Fruit fly (Drosophila melanogaster) whole organism, embryonic: Measurements from ENCODE around the gene PMP34.

Source experiments
- Ada2b ChIP-seq: fragments of 200-800 bp; sonication (Bioruptor generic); IDR thresholded peaks from 2 replicates; pipeline ENCODE4 v1.3.6; 2022; ENCODE audit warnings: missing biosample characterization, missing genetic modification characterization
- Atf3 ChIP-seq: fragments of 200-800 bp; sonication (Bioruptor generic); optimal IDR thresholded peaks from 3 replicates; lab custom pipeline; 2016; ENCODE audit warnings: missing biosample characterization, missing genetic modification characterization
- CG12219 ChIP-seq: fragments of 200-800 bp; sonication (Bioruptor generic); optimal IDR thresholded peaks from 3 replicates; lab custom pipeline; 2018; ENCODE audit warnings: missing biosample characterization, mild to moderate bottlenecking, missing genetic modification characterization
- CG13287 ChIP-seq: fragments of 200-800 bp; sonication (Bioruptor generic); IDR thresholded peaks from 2 replicates; pipeline ENCODE4 v1.3.6; 2022; ENCODE audit warnings: missing biosample characterization, missing genetic modification characterization; ENCODE audit not compliant: partially characterized antibody
- CG14965 ChIP-seq: fragments of 200-800 bp; sonication (Bioruptor generic); optimal IDR thresholded peaks from 2 replicates; lab custom pipeline; 2016; ENCODE audit warnings: missing biosample characterization, missing genetic modification characterization, borderline replicate concordance
- CG15601 ChIP-seq: fragments of 200-800 bp; sonication (Bioruptor generic); optimal IDR thresholded peaks from 3 replicates; lab custom pipeline; 2019; ENCODE audit warnings: missing biosample characterization, mild to moderate bottlenecking, missing genetic modification characterization, moderate library complexity
- CG15696 ChIP-seq: fragments of 200-800 bp; sonication (Bioruptor generic); optimal IDR thresholded peaks from 2 replicates; lab custom pipeline; 2019; ENCODE audit warnings: missing biosample characterization, mild to moderate bottlenecking, missing genetic modification characterization, moderate library complexity
- CG16779 ChIP-seq: fragments of 200-800 bp; sonication (Bioruptor generic); IDR thresholded peaks from 2 replicates; pipeline ENCODE4 v1.3.6; 2022; ENCODE audit warnings: missing biosample characterization, missing genetic modification characterization
- CG17186 ChIP-seq: fragments of 200-800 bp; sonication (Bioruptor generic); optimal IDR thresholded peaks from 3 replicates; lab custom pipeline; 2017; ENCODE audit warnings: missing biosample characterization, missing genetic modification reagents, missing genetic modification characterization
- CG17328 ChIP-seq: fragments of 200-800 bp; sonication (Bioruptor generic); IDR thresholded peaks from 2 replicates; pipeline ENCODE4 v1.3.6; 2022; ENCODE audit warnings: missing biosample characterization, missing genetic modification characterization
- CG2202 ChIP-seq: fragments of 200-800 bp; sonication (Bioruptor generic); optimal IDR thresholded peaks from 2 replicates; lab custom pipeline; 2018; ENCODE audit warnings: missing biosample characterization, mild to moderate bottlenecking, missing genetic modification characterization
- CG2712 ChIP-seq: fragments of 200-800 bp; optimal IDR thresholded peaks from 3 replicates; lab custom pipeline; 2019; ENCODE audit warnings: missing biosample characterization, mild to moderate bottlenecking, missing genetic modification characterization, moderate library complexity
- CG2889 ChIP-seq: fragments of 200-800 bp; sonication (Bioruptor generic); IDR thresholded peaks from 3 replicates; pipeline ENCODE4 v1.3.6; 2022; ENCODE audit warnings: missing biosample characterization, missing genetic modification characterization
- CG42726 ChIP-seq: fragments of 200-800 bp; sonication (Bioruptor generic); IDR thresholded peaks from 2 replicates; pipeline ENCODE4 v1.3.6; 2022; ENCODE audit warnings: missing biosample characterization, missing genetic modification characterization; ENCODE audit not compliant: partially characterized antibody
- CG4730 ChIP-seq: fragments of 200-800 bp; sonication (Bioruptor generic); IDR thresholded peaks from 2 replicates; pipeline ENCODE4 v1.3.6; 2022; ENCODE audit warnings: missing biosample characterization, missing genetic modification characterization
- CG6791 ChIP-seq: fragments of 200-800 bp; sonication (Bioruptor generic); IDR thresholded peaks from 3 replicates; pipeline ENCODE4 v1.3.6; 2022; ENCODE audit warnings: missing biosample characterization, missing genetic modification characterization; ENCODE audit not compliant: partially characterized antibody
- CG7357 ChIP-seq: fragments of 200-800 bp; sonication (Bioruptor generic); IDR thresholded peaks from 3 replicates; pipeline ENCODE4 v1.3.6; 2022; ENCODE audit warnings: missing biosample characterization, missing genetic modification characterization
- CG9609 ChIP-seq: fragments of 200-800 bp; sonication (Bioruptor generic); optimal IDR thresholded peaks from 3 replicates; lab custom pipeline; 2016; ENCODE audit warnings: missing biosample characterization, missing genetic modification characterization
- E2f2 ChIP-seq: fragments of 200-800 bp; sonication (Bioruptor generic); IDR thresholded peaks from 2 replicates; pipeline ENCODE4 v1.3.6; 2022; ENCODE audit warnings: missing biosample characterization, missing genetic modification characterization
- Hey ChIP-seq: fragments of 200-800 bp; sonication (Bioruptor generic); optimal IDR thresholded peaks from 3 replicates; lab custom pipeline; 2018; ENCODE audit warnings: missing biosample characterization, mild to moderate bottlenecking, missing genetic modification characterization
- HmgZ ChIP-seq: fragments of 200-800 bp; sonication (Bioruptor generic); optimal IDR thresholded peaks from 2 replicates; lab custom pipeline; 2018; ENCODE audit warnings: missing biosample characterization, mild to moderate bottlenecking, missing genetic modification characterization
- MBD-R2 ChIP-seq: fragments of 200-800 bp; sonication (Bioruptor generic); IDR thresholded peaks from 2 replicates; pipeline ENCODE4 v1.3.6; 2022; ENCODE audit warnings: missing biosample characterization, missing genetic modification characterization
- MESR4 ChIP-seq: fragments of 200-800 bp; sonication (Bioruptor generic); optimal IDR thresholded peaks from 2 replicates; lab custom pipeline; 2018; ENCODE audit warnings: missing biosample characterization, mild to moderate bottlenecking, missing genetic modification characterization, moderate library complexity
- Meics ChIP-seq: fragments of 200-800 bp; sonication (Bioruptor generic); optimal IDR thresholded peaks from 2 replicates; lab custom pipeline; 2017; ENCODE audit warnings: missing biosample characterization, mild to moderate bottlenecking, missing genetic modification characterization
- Mrtf ChIP-seq: fragments of 200-800 bp; sonication (Bioruptor generic); IDR thresholded peaks from 3 replicates; pipeline ENCODE4 v1.3.6; 2022; ENCODE audit warnings: missing biosample characterization, missing genetic modification characterization
- Opbp ChIP-seq: fragments of 200-800 bp; sonication (Bioruptor generic); IDR thresholded peaks from 3 replicates; pipeline ENCODE4 v1.3.6; 2022; ENCODE audit warnings: missing biosample characterization, missing genetic modification characterization; ENCODE audit not compliant: partially characterized antibody
- Optix ChIP-seq: fragments of 200-800 bp; sonication (Bioruptor generic); IDR thresholded peaks from 3 replicates; pipeline ENCODE4 v1.3.6; 2022; ENCODE audit warnings: missing biosample characterization, missing genetic modification characterization
- Side ChIP-seq: fragments of 200-800 bp; sonication (Bioruptor generic); optimal IDR thresholded peaks from 2 replicates; lab custom pipeline; 2016; ENCODE audit warnings: missing biosample characterization, missing genetic modification characterization
- ash1 ChIP-seq: fragments of 200-800 bp; sonication (Bioruptor generic); optimal IDR thresholded peaks from 2 replicates; lab custom pipeline; 2018; ENCODE audit warnings: missing biosample characterization, mild to moderate bottlenecking, missing genetic modification characterization
- bbx ChIP-seq: fragments of 200-800 bp; sonication (Bioruptor generic); IDR thresholded peaks from 2 replicates; pipeline ENCODE4 v1.3.6; 2022; ENCODE audit warnings: missing biosample characterization, missing genetic modification characterization; ENCODE audit not compliant: partially characterized antibody
- bcd ChIP-seq: fragments of 200-800 bp; sonication (Bioruptor generic); optimal IDR thresholded peaks from 2 replicates; lab custom pipeline; 2017; ENCODE audit warnings: missing biosample characterization, mild to moderate bottlenecking, missing genetic modification characterization
- bowl ChIP-seq: fragments of 200-800 bp; sonication (Bioruptor generic); IDR thresholded peaks from 2 replicates; pipeline ENCODE4 v1.3.6; 2022; ENCODE audit warnings: missing biosample characterization, missing genetic modification characterization
- btn ChIP-seq: fragments of 200-800 bp; sonication (Bioruptor generic); optimal IDR thresholded peaks from 2 replicates; lab custom pipeline; 2016; ENCODE audit warnings: missing biosample characterization, missing genetic modification characterization
- chinmo ChIP-seq: fragments of 200-800 bp; sonication (Bioruptor generic); IDR thresholded peaks from 4 replicates; pipeline ENCODE4 v1.3.6; 2022; ENCODE audit warnings: missing biosample characterization, missing genetic modification characterization; ENCODE audit not compliant: partially characterized antibody
- dimm ChIP-seq: fragments of 200-800 bp; sonication (Bioruptor generic); IDR thresholded peaks from 2 replicates; pipeline ENCODE4 v1.3.6; 2022; ENCODE audit warnings: missing biosample characterization, missing genetic modification characterization
- disco-r ChIP-seq: fragments of 200-800 bp; sonication (Bioruptor generic); optimal IDR thresholded peaks from 2 replicates; lab custom pipeline; 2016; ENCODE audit warnings: missing biosample characterization, missing genetic modification characterization
- ewg ChIP-seq: fragments of 200-800 bp; sonication (Bioruptor generic); optimal IDR thresholded peaks from 3 replicates; lab custom pipeline; 2017; ENCODE audit warnings: mild to moderate bottlenecking, missing biosample characterization, missing genetic modification reagents, missing genetic modification characterization
- eyg ChIP-seq: fragments of 200-800 bp; sonication (Bioruptor generic); optimal IDR thresholded peaks from 3 replicates; lab custom pipeline; 2016; ENCODE audit warnings: missing biosample characterization, missing genetic modification characterization
- gfzf ChIP-seq: fragments of 200-800 bp; sonication (Bioruptor generic); optimal IDR thresholded peaks from 2 replicates; lab custom pipeline; 2016; ENCODE audit warnings: missing biosample characterization, mild to moderate bottlenecking, missing genetic modification characterization, moderate library complexity
- grn ChIP-seq: fragments of 200-800 bp; sonication (Bioruptor generic); optimal IDR thresholded peaks from 3 replicates; lab custom pipeline; 2017; ENCODE audit warnings: missing biosample characterization, missing genetic modification characterization
- hkb ChIP-seq, 2 experiments: fragments of 200-800 bp in 1 of 2; fragments of >200 bp in 1 of 2; sonication (Bioruptor generic) in 1 of 2; IDR thresholded peaks in 1 of 2; optimal IDR thresholded peaks in 1 of 2; 2 replicates each; pipeline versions ENCODE4 v1.3.6 to Lab custom; 2017 to 2022; ENCODE audit warnings: missing biosample characterization in 1 of 2, missing genetic modification characterization in 1 of 2
- kah ChIP-seq: fragments of 200-800 bp; sonication (Bioruptor generic); optimal IDR thresholded peaks from 2 replicates; lab custom pipeline; 2018; ENCODE audit warnings: missing biosample characterization, mild to moderate bottlenecking, missing genetic modification characterization
- knrl ChIP-seq: fragments of 200-800 bp; sonication (Bioruptor generic); IDR thresholded peaks from 3 replicates; pipeline ENCODE4 v1.3.6; 2022; ENCODE audit warnings: missing biosample characterization, missing genetic modification characterization; ENCODE audit not compliant: partially characterized antibody
- mirr ChIP-seq: fragments of 200-800 bp; sonication (Bioruptor generic); optimal IDR thresholded peaks from 3 replicates; lab custom pipeline; 2018; ENCODE audit warnings: missing biosample characterization, mild to moderate bottlenecking, missing genetic modification characterization
- nerfin-2 ChIP-seq: fragments of 200-800 bp; sonication (Bioruptor generic); IDR thresholded peaks from 2 replicates; pipeline ENCODE4 v1.3.6; 2022; ENCODE audit warnings: missing biosample characterization, missing genetic modification characterization; ENCODE audit not compliant: partially characterized antibody
- p53 ChIP-seq: fragments of 200-800 bp; sonication (Bioruptor generic); optimal IDR thresholded peaks from 2 replicates; lab custom pipeline; 2016; ENCODE audit warnings: missing biosample characterization, missing genetic modification characterization
- schlank ChIP-seq: fragments of 200-800 bp; sonication (Bioruptor generic); optimal IDR thresholded peaks from 2 replicates; lab custom pipeline; 2018; ENCODE audit warnings: missing biosample characterization, mild to moderate bottlenecking, missing genetic modification characterization
- sima ChIP-seq: fragments of 200-800 bp; sonication (Bioruptor generic); optimal IDR thresholded peaks from 2 replicates; lab custom pipeline; 2016; ENCODE audit warnings: missing biosample characterization, missing genetic modification characterization
- tx ChIP-seq: fragments of 200-800 bp; sonication (Bioruptor generic); optimal IDR thresholded peaks from 2 replicates; lab custom pipeline; 2016; ENCODE audit warnings: missing biosample characterization, missing genetic modification characterization

The PMP34 gene

dm6 chr3L:4283428-4284089 is 35.0 kb upstream of the PMP34 start, which contains the start of the genes srw and CG1316 (continued):
- TF ChIP-seq kah (GFP tag; lab: Kevin White, UChicago) (no peak), dimm (GFP tag; lab: Robert Waterston, UW) (no peak), CG2712 (tag; lab: Kevin White, UChicago) (peak; percentile 11), CG42726 (GFP tag; lab: Robert Waterston, UW) (no peak), MBD-R2 (peak; percentile 75), bowl (GFP tag; lab: Robert Waterston, UW) (no peak), MESR4 (GFP tag; lab: Kevin White, UChicago) (peak; percentile 95), CG13287 (GFP tag; lab: Robert Waterston, UW) (peak; percentile 49), CG2202 (tag; lab: Kevin White, UChicago) (no peak), HmgZ (tag; lab: Kevin White, UChicago) (peak; percentile 54), Atf3 (GFP tag; lab: Kevin White, UChicago) (no peak), CG4730 (GFP tag; lab: Robert Waterston, UW) (no peak), CG15601 (no peak), tx (GFP tag; lab: Kevin White, UChicago) (no peak), gfzf (GFP tag; lab: Kevin White, UChicago) (peak; percentile 12), disco-r (GFP tag; lab: Kevin White, UChicago) (no peak), Meics (GFP tag; lab: Kevin White, UChicago) (no peak), CG17186 (GFP tag; lab: Kevin White, UChicago) (no peak), CG16779 (GFP tag; lab: Robert Waterston, UW) (no peak), sima (no peak), CG2889 (GFP tag; lab: Robert Waterston, UW) (no peak), E2f2 (GFP tag; lab: Robert Waterston, UW) (peak; percentile 71), mirr (GFP tag; lab: Kevin White, UChicago) (no peak), Side (GFP tag; lab: Kevin White, UChicago) (no peak), ash1 (GFP tag; lab: Kevin White, UChicago) (no peak), bcd (GFP tag; lab: Kevin White, UChicago) (no peak), Opbp (GFP tag; lab: Robert Waterston, UW) (peak; percentile 35; the same call in 1 of the 3 replicates), Optix (GFP tag; lab: Robert Waterston, UW) (0 out of 3 replicates have a peak, but pooled peaks have one; percentile 21), chinmo (no peak), Hey (tag; lab: Kevin White, UChicago) (no peak), bbx (GFP tag; lab: Robert Waterston, UW) (peak; percentile 60), grn (GFP tag; lab: Kevin White, UChicago) (no peak), eyg (GFP tag; lab: Kevin White, UChicago) (no peak), CG6791 (GFP tag; lab: Robert Waterston, UW) (peak; percentile 8; the same call in 1 of the 3 replicates), btn (no peak), CG12219 (no peak), nerfin-2 (GFP tag; lab: Robert Waterston, UW) (no peak), CG7357 (GFP tag; lab: Robert Waterston, UW) (no peak), CG17328 (GFP tag; lab: Robert Waterston, UW) (no peak), CG9609 (GFP tag; lab: Kevin White, UChicago) (no peak), schlank (tag; lab: Kevin White, UChicago) (no peak), ewg (GFP tag; lab: Kevin White, UChicago) (no peak), Ada2b (GFP tag; lab: Robert Waterston, UW) (no peak), hkb (optimal IDR thresholded peaks at IDR 0.05; lab: Kevin White, UChicago) (no peak), hkb (GFP tag; IDR thresholded peaks at IDR 0.05; lab: Robert Waterston, UW) (no peak), CG14965 (GFP tag; lab: Kevin White, UChicago) (no peak), CG15696 (no peak), Mrtf (GFP tag; lab: Robert Waterston, UW) (no peak), knrl (GFP tag; lab: Robert Waterston, UW) (peak; percentile 25; the same call in 1 of the 3 replicates), p53 (GFP tag; lab: Kevin White, UChicago) (no peak)
